Fruit fly (Drosophila melanogaster) whole organism, embryonic: ENCODE measurements around the gene CG15412.
A peak's percentile ranks its signal among the peaks of the same experiment; 100 is the strongest.

Source experiments
- Adf1 ChIP-seq: fragments of 200-800 bp; sonication (Bioruptor generic); IDR thresholded peaks from 2 replicates; pipeline ENCODE4 v1.3.6; 2022; ENCODE audit warnings: missing biosample characterization, missing genetic modification characterization
- Awh ChIP-seq: fragments of 200-800 bp; sonication (Bioruptor generic); IDR thresholded peaks from 2 replicates; pipeline ENCODE4, ENCODE4 v1.3.6; 2022; ENCODE audit warnings: missing biosample characterization, missing genetic modification characterization
- CG10147 ChIP-seq: fragments of 200-800 bp; sonication (Bioruptor generic); optimal IDR thresholded peaks from 2 replicates; lab custom pipeline; 2019; ENCODE audit warnings: missing biosample characterization, mild to moderate bottlenecking, missing genetic modification characterization, moderate library complexity
- CG10321 ChIP-seq: fragments of 200-800 bp; sonication (Bioruptor generic); IDR thresholded peaks from 2 replicates; pipeline ENCODE4 v1.3.6; 2022; ENCODE audit warnings: missing biosample characterization, missing genetic modification characterization
- CG10565 ChIP-seq: fragments of 200-800 bp; sonication (Bioruptor generic); optimal IDR thresholded peaks from 3 replicates; lab custom pipeline; 2016; ENCODE audit warnings: missing biosample characterization, mild to moderate bottlenecking, missing genetic modification characterization
- CG11398 ChIP-seq: fragments of 200-800 bp; sonication (Bioruptor generic); optimal IDR thresholded peaks from 2 replicates; lab custom pipeline; 2016; ENCODE audit warnings: missing biosample characterization, missing genetic modification characterization
- CG11695 ChIP-seq: fragments of 200-800 bp; sonication (Bioruptor generic); IDR thresholded peaks from 3 replicates; pipeline ENCODE4 v1.3.6; 2022; ENCODE audit warnings: missing biosample characterization, missing genetic modification characterization
- CG12104 ChIP-seq: fragments of 200-800 bp; sonication (Bioruptor generic); optimal IDR thresholded peaks from 3 replicates; lab custom pipeline; 2016; ENCODE audit warnings: missing biosample characterization, missing genetic modification characterization
- CG1233 ChIP-seq: fragments of 200-800 bp; sonication (Bioruptor generic); optimal IDR thresholded peaks from 4 replicates; lab custom pipeline; 2018; ENCODE audit warnings: missing biosample characterization, mild to moderate bottlenecking, missing genetic modification characterization
- CG12659 ChIP-seq: fragments of 200-800 bp; sonication (Bioruptor generic); optimal IDR thresholded peaks from 3 replicates; lab custom pipeline; 2017; ENCODE audit warnings: mild to moderate bottlenecking, missing biosample characterization, missing genetic modification reagents, missing genetic modification characterization
- CG13296 ChIP-seq: fragments of 200-800 bp; sonication (Bioruptor generic); optimal IDR thresholded peaks from 3 replicates; lab custom pipeline; 2018; ENCODE audit warnings: missing biosample characterization, mild to moderate bottlenecking, missing genetic modification characterization
- CG13775 ChIP-seq: fragments of 200-800 bp; sonication (Bioruptor generic); optimal IDR thresholded peaks from 3 replicates; lab custom pipeline; 2017; ENCODE audit warnings: missing biosample characterization, mild to moderate bottlenecking, missing genetic modification characterization
- CG14014 ChIP-seq: fragments of 200-800 bp; sonication (Bioruptor generic); IDR thresholded peaks from 2 replicates; pipeline ENCODE4 v1.3.6; 2022; ENCODE audit warnings: missing biosample characterization, missing genetic modification characterization
- CG15479 ChIP-seq: fragments of 200-800 bp; sonication (Bioruptor generic); optimal IDR thresholded peaks from 3 replicates; lab custom pipeline; 2019; ENCODE audit warnings: missing biosample characterization, mild to moderate bottlenecking, missing genetic modification characterization, moderate library complexity
- CG1832 ChIP-seq: fragments of 200-800 bp; sonication (Bioruptor generic); optimal IDR thresholded peaks from 2 replicates; lab custom pipeline; 2017; ENCODE audit warnings: missing biosample characterization, mild to moderate bottlenecking, missing genetic modification characterization, inconsistent platforms
- CG30403 ChIP-seq: fragments of 200-800 bp; sonication (Bioruptor generic); optimal IDR thresholded peaks from 3 replicates; lab custom pipeline; 2016; ENCODE audit warnings: missing biosample characterization, missing genetic modification characterization
- CG30431 ChIP-seq: fragments of 200-800 bp; sonication (Bioruptor generic); optimal IDR thresholded peaks from 2 replicates; lab custom pipeline; 2017; ENCODE audit warnings: missing biosample characterization, missing genetic modification characterization
- CG34376 ChIP-seq: fragments of 200-800 bp; sonication (Bioruptor generic); optimal IDR thresholded peaks from 2 replicates; lab custom pipeline; 2018; ENCODE audit warnings: missing biosample characterization, mild to moderate bottlenecking, missing genetic modification characterization
- CG42726 ChIP-seq: fragments of 200-800 bp; sonication (Bioruptor generic); IDR thresholded peaks from 2 replicates; pipeline ENCODE4 v1.3.6; 2022; ENCODE audit warnings: missing biosample characterization, missing genetic modification characterization; ENCODE audit not compliant: partially characterized antibody
- CG4707 ChIP-seq: fragments of 200-800 bp; sonication (Bioruptor generic); optimal IDR thresholded peaks from 2 replicates; lab custom pipeline; 2018; ENCODE audit warnings: missing biosample characterization, mild to moderate bottlenecking, missing genetic modification characterization, moderate library complexity
- CG7271 ChIP-seq: fragments of 200-800 bp; sonication (Bioruptor generic); optimal IDR thresholded peaks from 2 replicates; lab custom pipeline; 2018; ENCODE audit warnings: missing biosample characterization, mild to moderate bottlenecking, missing genetic modification characterization, moderate library complexity
- CG7357 ChIP-seq: fragments of 200-800 bp; sonication (Bioruptor generic); IDR thresholded peaks from 3 replicates; pipeline ENCODE4 v1.3.6; 2022; ENCODE audit warnings: missing biosample characterization, missing genetic modification characterization
- CG7963 ChIP-seq: fragments of 200-800 bp; sonication (Bioruptor generic); IDR thresholded peaks from 3 replicates; pipeline ENCODE4 v1.3.6; 2022; ENCODE audit warnings: missing biosample characterization, missing genetic modification characterization; ENCODE audit not compliant: partially characterized antibody
- CG8359 ChIP-seq: fragments of 200-800 bp; sonication (Bioruptor generic); optimal IDR thresholded peaks from 2 replicates; lab custom pipeline; 2017; ENCODE audit warnings: missing biosample characterization, mild to moderate bottlenecking, missing genetic modification characterization, borderline replicate concordance
- CG9817 ChIP-seq: fragments of 200-800 bp; sonication (Bioruptor generic); optimal IDR thresholded peaks from 2 replicates; lab custom pipeline; 2018; ENCODE audit warnings: missing biosample characterization, mild to moderate bottlenecking, missing genetic modification characterization, moderate library complexity
- CG9876 ChIP-seq: fragments of 200-800 bp; sonication (Bioruptor generic); optimal IDR thresholded peaks from 2 replicates; lab custom pipeline; 2016; ENCODE audit warnings: missing biosample characterization, missing genetic modification characterization
- CkIIα-i1 ChIP-seq: fragments of 200-800 bp; sonication (Bioruptor generic); IDR thresholded peaks from 2 replicates; pipeline ENCODE4 v1.3.6; 2022; ENCODE audit warnings: missing biosample characterization, missing genetic modification characterization
- D19A ChIP-seq: fragments of 200-800 bp; optimal IDR thresholded peaks from 3 replicates; lab custom pipeline; 2019; ENCODE audit warnings: missing biosample characterization, mild to moderate bottlenecking, missing genetic modification characterization, moderate library complexity
- Doc3 ChIP-seq: fragments of 200-800 bp; sonication (Bioruptor generic); IDR thresholded peaks from 3 replicates; pipeline ENCODE4 v1.3.6; 2022; ENCODE audit warnings: missing biosample characterization, missing genetic modification characterization; ENCODE audit not compliant: partially characterized antibody
- H15 ChIP-seq: fragments of 200-800 bp; sonication (Bioruptor generic); IDR thresholded peaks from 3 replicates; pipeline ENCODE4 v1.3.6; 2022; ENCODE audit warnings: missing biosample characterization, missing genetic modification characterization
- Hey ChIP-seq: fragments of 200-800 bp; sonication (Bioruptor generic); optimal IDR thresholded peaks from 3 replicates; lab custom pipeline; 2018; ENCODE audit warnings: missing biosample characterization, mild to moderate bottlenecking, missing genetic modification characterization
- Side ChIP-seq: fragments of 200-800 bp; sonication (Bioruptor generic); optimal IDR thresholded peaks from 2 replicates; lab custom pipeline; 2016; ENCODE audit warnings: missing biosample characterization, missing genetic modification characterization
- Taf1 ChIP-seq: fragments of 200-800 bp; sonication (Bioruptor generic); IDR thresholded peaks from 2 replicates; pipeline ENCODE4 v1.3.6; 2022; ENCODE audit warnings: missing biosample characterization, missing genetic modification characterization
- Usf ChIP-seq: fragments of 200-800 bp; sonication (Bioruptor generic); optimal IDR thresholded peaks from 2 replicates; lab custom pipeline; 2017; ENCODE audit warnings: missing genotype, missing biosample characterization, missing genetic modification characterization
- ash1 ChIP-seq: fragments of 200-800 bp; sonication (Bioruptor generic); optimal IDR thresholded peaks from 2 replicates; lab custom pipeline; 2018; ENCODE audit warnings: missing biosample characterization, mild to moderate bottlenecking, missing genetic modification characterization
- bigmax ChIP-seq: fragments of 200-800 bp; sonication (Bioruptor generic); optimal IDR thresholded peaks from 2 replicates; lab custom pipeline; 2018; ENCODE audit warnings: missing biosample characterization, mild to moderate bottlenecking, missing genetic modification characterization
- cas ChIP-seq: fragments of 200-800 bp; sonication (Bioruptor generic); IDR thresholded peaks from 2 replicates; pipeline ENCODE4 v1.3.6; 2022; ENCODE audit warnings: missing biosample characterization, missing genetic modification characterization
- ci ChIP-seq: fragments of 200-800 bp; sonication (Bioruptor generic); IDR thresholded peaks from 3 replicates; pipeline ENCODE4 v1.3.6; 2022; ENCODE audit warnings: missing biosample characterization, missing genetic modification characterization
- dmrt11E ChIP-seq: fragments of 200-800 bp; sonication (Bioruptor generic); optimal IDR thresholded peaks from 3 replicates; lab custom pipeline; 2018; ENCODE audit warnings: missing biosample characterization, mild to moderate bottlenecking, missing genetic modification characterization, moderate library complexity
- dysf ChIP-seq: fragments of 200-800 bp; sonication (Bioruptor generic); IDR thresholded peaks from 3 replicates; pipeline ENCODE4 v1.3.6; 2022; ENCODE audit warnings: missing biosample characterization, missing genetic modification characterization
- emc ChIP-seq: fragments of 200-800 bp; sonication (Bioruptor generic); optimal IDR thresholded peaks from 2 replicates; lab custom pipeline; 2016; ENCODE audit warnings: missing biosample characterization, missing genetic modification characterization
- jing ChIP-seq: fragments of 200-800 bp; sonication (Bioruptor generic); optimal IDR thresholded peaks from 2 replicates; lab custom pipeline; 2018; ENCODE audit warnings: missing biosample characterization, mild to moderate bottlenecking, missing genetic modification characterization
- kah ChIP-seq: fragments of 200-800 bp; sonication (Bioruptor generic); optimal IDR thresholded peaks from 2 replicates; lab custom pipeline; 2018; ENCODE audit warnings: missing biosample characterization, mild to moderate bottlenecking, missing genetic modification characterization
- mam ChIP-seq: fragments of 200-800 bp; sonication (Bioruptor generic); optimal IDR thresholded peaks from 3 replicates; lab custom pipeline; 2016; ENCODE audit warnings: missing biosample characterization, missing genetic modification characterization
- mirr ChIP-seq: fragments of 200-800 bp; sonication (Bioruptor generic); optimal IDR thresholded peaks from 3 replicates; lab custom pipeline; 2018; ENCODE audit warnings: missing biosample characterization, mild to moderate bottlenecking, missing genetic modification characterization
- phol ChIP-seq: fragments of 200-800 bp; sonication (Bioruptor generic); optimal IDR thresholded peaks from 3 replicates; lab custom pipeline; 2018; ENCODE audit warnings: missing biosample characterization, mild to moderate bottlenecking, missing genetic modification characterization, moderate library complexity
- slbo ChIP-seq: fragments of 200-800 bp; sonication (Bioruptor generic); IDR thresholded peaks from 2 replicates; pipeline ENCODE4 v1.3.6; 2022; ENCODE audit warnings: missing biosample characterization, missing genetic modification characterization
- so ChIP-seq: fragments of 200-800 bp; sonication (Bioruptor generic); IDR thresholded peaks from 3 replicates; pipeline ENCODE4 v1.3.6; 2022; ENCODE audit warnings: missing biosample characterization, missing genetic modification characterization
- tgo ChIP-seq: fragments of 200-800 bp; sonication (Bioruptor generic); IDR thresholded peaks from 3 replicates; pipeline ENCODE4 v1.3.6; 2022; ENCODE audit warnings: missing biosample characterization, missing genetic modification characterization
- usp ChIP-seq: fragments of >200 bp; optimal IDR thresholded peaks from 2 replicates; lab custom pipeline; 2017; ENCODE audit warnings: missing biosample characterization, missing genetic modification characterization

CG15412 gene

DNA sequence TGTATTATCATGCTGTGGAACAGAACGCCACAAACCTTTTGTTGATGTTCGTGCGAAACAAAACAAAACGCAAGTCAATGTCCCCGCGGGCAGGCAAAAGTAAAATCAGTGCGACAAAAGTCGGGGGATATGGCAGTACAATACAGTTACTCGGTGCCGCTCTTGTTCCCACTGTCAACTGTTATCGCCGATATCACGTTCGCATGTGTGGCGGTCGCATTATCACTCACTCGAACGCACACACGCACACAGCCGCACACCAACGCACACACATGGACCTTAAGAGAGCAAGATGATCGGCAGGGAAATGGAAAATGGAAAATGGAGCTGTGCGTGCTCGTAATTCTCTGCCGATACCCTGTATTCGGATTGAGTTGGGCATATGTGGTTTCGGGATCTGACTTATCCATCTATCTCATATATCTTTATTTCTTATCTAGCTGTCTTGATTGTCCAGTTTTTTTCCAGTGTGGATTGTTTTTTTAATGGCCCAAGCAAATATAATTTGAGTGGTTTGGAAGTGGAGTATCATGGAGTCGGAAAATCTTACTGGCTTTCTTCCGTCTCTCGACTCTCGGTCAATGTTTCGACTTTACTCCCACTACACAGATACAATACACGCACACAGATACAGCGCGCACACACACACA is 36.8 kb downstream of the CG15412 start (continued):
- TF ChIP-seq CG15479 (GFP tag; lab: Kevin White, UChicago) (no peak), dmrt11E (tag; lab: Kevin White, UChicago) (peak; percentile 84), cas (GFP tag; lab: Robert Waterston, UW) (no peak), CG11695 (peak; percentile 57; the same call in 1 of the 3 replicates), CG7963 (GFP tag; lab: Robert Waterston, UW) (no peak), CG10321 (GFP tag; lab: Robert Waterston, UW) (no peak), CG30431 (GFP tag; lab: Kevin White, UChicago) (peak; percentile 59), CG9817 (tag; lab: Kevin White, UChicago) (peak; percentile 10), CG7271 (tag; lab: Kevin White, UChicago) (peak; percentile 7), D19A (tag; lab: Kevin White, UChicago) (peak; percentile 73), phol (tag; lab: Kevin White, UChicago) (peak; percentile 89), CG11398 (GFP tag; lab: Kevin White, UChicago) (peak; percentile 79), Taf1 (GFP tag; lab: Robert Waterston, UW) (no peak), CG9876 (GFP tag; lab: Kevin White, UChicago) (peak; percentile 45), usp (GFP tag; lab: Kevin White, UChicago) (no peak), jing (GFP tag; lab: Kevin White, UChicago) (peak; percentile 29), Side (GFP tag; lab: Kevin White, UChicago) (peak; percentile 81), CG7357 (peak; percentile 61; the same call in 1 of the 3 replicates), CG10147 (no peak), emc (GFP tag; lab: Kevin White, UChicago) (no peak), slbo (GFP tag; lab: Robert Waterston, UW) (no peak), CG10565 (GFP tag; lab: Kevin White, UChicago) (peak; percentile 23), CG1832 (GFP tag; lab: Kevin White, UChicago) (no peak), CG12104 (peak; percentile 26), dysf (GFP tag; lab: Robert Waterston, UW) (peak; percentile 72), CG8359 (GFP tag; lab: Kevin White, UChicago) (peak; percentile 72), CG13775 (GFP tag; lab: Kevin White, UChicago) (peak; percentile 25), Hey (no peak), mirr (GFP tag; lab: Kevin White, UChicago) (no peak), Awh (peak; percentile 86), CG4707 (GFP tag; lab: Kevin White, UChicago) (peak; percentile 32), CkIIα-i1 (GFP tag; lab: Robert Waterston, UW) (no peak), CG14014 (GFP tag; lab: Robert Waterston, UW) (no peak), tgo (GFP tag; lab: Robert Waterston, UW) (peak; percentile 65), bigmax (GFP tag; lab: Kevin White, UChicago) (no peak), CG34376 (GFP tag; lab: Kevin White, UChicago) (no peak), CG30403 (GFP tag; lab: Kevin White, UChicago) (peak; percentile 84), CG12659 (GFP tag; lab: Kevin White, UChicago) (peak; percentile 32), ci (GFP tag; lab: Robert Waterston, UW) (peak; percentile 94), CG42726 (GFP tag; lab: Robert Waterston, UW) (no peak), Doc3 (GFP tag; lab: Robert Waterston, UW) (no peak), Usf (peak; percentile 9), Adf1 (GFP tag; lab: Robert Waterston, UW) (no peak), CG1233 (GFP tag; lab: Kevin White, UChicago) (peak; percentile 30), so (GFP tag; lab: Robert Waterston, UW) (peak; percentile 45; the same call in 1 of the 3 replicates), kah (GFP tag; lab: Kevin White, UChicago) (peak; percentile 16), mam (GFP tag; lab: Kevin White, UChicago) (peak; percentile 73), ash1 (GFP tag; lab: Kevin White, UChicago) (no peak), CG13296 (GFP tag; lab: Kevin White, UChicago) (no peak), H15 (peak; percentile 83; the same call in 2 of the 3 replicates)
